Fruit fly (Drosophila melanogaster): ENCODE measurements around the gene CG4743.

Gene CG4743

DNA sequence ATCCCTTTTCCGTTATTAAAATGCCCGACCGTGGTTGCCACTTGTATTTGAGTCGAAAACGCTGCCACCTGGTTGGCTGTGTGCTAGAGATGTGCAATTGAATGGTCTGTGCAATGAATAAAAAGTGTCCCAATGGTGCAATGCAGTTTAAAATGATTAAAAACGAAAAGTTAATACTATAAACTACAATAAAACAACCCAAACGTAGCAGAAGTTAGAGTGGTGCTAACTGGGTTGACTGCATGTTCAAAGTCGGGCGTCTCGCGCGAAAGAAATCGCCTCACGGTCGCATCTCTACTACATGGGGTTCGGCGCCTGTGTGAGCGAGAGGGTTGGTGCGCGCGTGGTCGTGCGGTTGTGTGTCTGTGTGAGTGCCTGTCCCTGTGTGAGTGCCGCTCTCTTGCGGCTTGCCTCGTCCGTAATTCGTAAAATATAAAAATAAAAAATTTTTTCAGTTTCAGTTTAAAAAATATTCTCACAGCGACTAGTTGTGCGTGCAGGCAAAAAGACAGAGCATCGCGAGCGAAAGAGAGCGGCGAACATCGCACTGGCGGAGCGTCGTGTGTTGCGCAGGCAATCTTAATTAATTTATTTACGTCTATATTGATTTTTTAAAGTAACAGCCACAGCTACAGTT lies 33.4 kb downstream of the CG4743 start (continued):
- TF ChIP-seq Asciz (GFP tag; optimal IDR thresholded peaks at IDR 0.05) (peak; percentile 63), CG10267 (tag; optimal IDR thresholded peaks at IDR 0.05) (peak; percentile 88), Dp (GFP tag; optimal IDR thresholded peaks at IDR 0.05) (peak; percentile 92), CG11696 (GFP tag; IDR thresholded peaks at IDR 0.05) (no peak), wdn (GFP tag; IDR thresholded peaks at IDR 0.05) (peak; percentile 86), jigr1 (GFP tag; IDR thresholded peaks at IDR 0.05) (peak; percentile 83; the same call in 2 of the 3 replicates), twi (tag; optimal IDR thresholded peaks at IDR 0.05) (peak; percentile 89), ssp (GFP tag; IDR thresholded peaks at IDR 0.05) (peak; percentile 84), CG2120 (GFP tag; optimal IDR thresholded peaks at IDR 0.05) (peak; percentile 97), CG33557 (GFP tag; optimal IDR thresholded peaks at IDR 0.05) (peak; percentile 89), zf30C (GFP tag; optimal IDR thresholded peaks at IDR 0.05) (no peak), Sox102F (GFP tag; optimal IDR thresholded peaks at IDR 0.05) (peak; percentile 86), CG14860 (GFP tag; IDR thresholded peaks at IDR 0.05; ENCODE audit: partially characterized antibody) (peak; percentile 86), Optix (GFP tag; IDR thresholded peaks at IDR 0.05) (peak; percentile 93), CG14667 (GFP tag; IDR thresholded peaks at IDR 0.05) (peak; percentile 91), crol (GFP tag; IDR thresholded peaks at IDR 0.05) (peak; percentile 55), CG15696 (tag; optimal IDR thresholded peaks at IDR 0.05) (peak; percentile 93), CG1233 (GFP tag; optimal IDR thresholded peaks at IDR 0.05) (peak; percentile 90), NFAT (GFP tag; IDR thresholded peaks at IDR 0.05) (peak; percentile 81), CG17328 (GFP tag; IDR thresholded peaks at IDR 0.05) (peak; percentile 90), ara (GFP tag; IDR thresholded peaks at IDR 0.05) (peak; percentile 85), sens-2 (GFP tag; IDR thresholded peaks at IDR 0.05) (peak; percentile 80), row (GFP tag; IDR thresholded peaks at IDR 0.05) (peak; percentile 98), caup (GFP tag; optimal IDR thresholded peaks at IDR 0.05; ENCODE audit: severe bottlenecking) (peak; percentile 91), MBD-R2 (GFP tag; IDR thresholded peaks at IDR 0.05) (peak; percentile 84), fd102C (GFP tag; optimal IDR thresholded peaks at IDR 0.05) (peak; percentile 55), btn (GFP tag; optimal IDR thresholded peaks at IDR 0.05) (peak; percentile 83), Usf (GFP tag; optimal IDR thresholded peaks at IDR 0.05) (peak; percentile 89), schlank (tag; optimal IDR thresholded peaks at IDR 0.05) (peak; percentile 82), vfl (GFP tag; optimal IDR thresholded peaks at IDR 0.05) (peak; percentile 95), CG8290 (GFP tag; optimal IDR thresholded peaks at IDR 0.05) (peak; percentile 95), CG8290 (tag; optimal IDR thresholded peaks at IDR 0.05) (peak; percentile 44 to 95), MESR4 (GFP tag; optimal IDR thresholded peaks at IDR 0.05) (peak; percentile 15), CG10654 (GFP tag; optimal IDR thresholded peaks at IDR 0.05) (peak; percentile 92), CG8765 (GFP tag; IDR thresholded peaks at IDR 0.05) (peak; percentile 83), CG7839 (tag; optimal IDR thresholded peaks at IDR 0.05) (peak; percentile 91), CG12236 (GFP tag; optimal IDR thresholded peaks at IDR 0.05) (peak; percentile 92), Aef1 (GFP tag; IDR thresholded peaks at IDR 0.05) (peak; percentile 90), oc (tag; optimal IDR thresholded peaks at IDR 0.05) (peak; percentile 77), CG10979 (tag; optimal IDR thresholded peaks at IDR 0.05) (peak; percentile 87), Atf6 (GFP tag; IDR thresholded peaks at IDR 0.05) (peak; percentile 90), ems (GFP tag; optimal IDR thresholded peaks at IDR 0.05) (peak; percentile 93), dimm (GFP tag; IDR thresholded peaks at IDR 0.05) (peak; percentile 77), Dll (GFP tag; IDR thresholded peaks at IDR 0.05; ENCODE audit: partially characterized antibody) (peak; percentile 97), bbx (GFP tag; IDR thresholded peaks at IDR 0.05; ENCODE audit: partially characterized antibody) (peak; percentile 85), Side (GFP tag; optimal IDR thresholded peaks at IDR 0.05) (peak; percentile 96), pfk (GFP tag; optimal IDR thresholded peaks at IDR 0.05) (peak; percentile 45), CG17802 (tag; optimal IDR thresholded peaks at IDR 0.05) (peak; percentile 76), CG12155 (GFP tag; optimal IDR thresholded peaks at IDR 0.05) (peak; percentile 94), toy (GFP tag; IDR thresholded peaks at IDR 0.05) (peak; percentile 73)

Measured in whole organism, embryonic.